Worm (Caenorhabditis elegans) whole organism, young adult: ENCODE results near the gene F55C9.11.

ENCODE experiments used
- F10E7.11 ChIP-seq: sonication (generic microtip); optimal IDR thresholded peaks from 2 replicates; lab custom pipeline; 2017; ENCODE audit warnings: mild to moderate bottlenecking, missing genetic modification characterization, moderate library complexity, missing compliant biosample characterization
- Y53F4B.3 ChIP-seq: fragments of 200-800 bp; sonication (Bioruptor generic); IDR thresholded peaks from 2 replicates; pipeline ENCODE4 v1.3.6; 2022; ENCODE audit warnings: missing genetic modification reagents, missing genetic modification characterization, missing compliant biosample characterization
- Y53G8AR.9 ChIP-seq: fragments of 200-800 bp; sonication (Bioruptor generic); conservative IDR thresholded peaks from 2 replicates; pipeline ENCODE4 v1.3.6; 2022; ENCODE audit warnings: missing genetic modification reagents, missing genetic modification characterization, missing compliant biosample characterization
- ama-1 ChIP-seq, 3 experiments: fragments of 150-350 bp in 1 of 3; sonication (generic microtip) in 2 of 3; optimal IDR thresholded peaks; 2 replicates each; lab custom pipeline; 2014 to 2018; ENCODE audit warnings: missing biosample characterization in 2 of 3, missing genetic modification characterization in 2 of 3, missing genetic modification reagents in 2 of 3
- let-607 ChIP-seq, 2 experiments: fragments of 200-800 bp in 1 of 2; sonication (Bioruptor generic) in 1 of 2; sonication (generic microtip) in 1 of 2; optimal IDR thresholded peaks; 2 replicates each; lab custom pipeline; 2016 to 2018; ENCODE audit warnings: mild to moderate bottlenecking in 2 of 2, missing compliant biosample characterization in 2 of 2, missing genetic modification characterization in 2 of 2, moderate library complexity in 2 of 2, missing genotype in 1 of 2
- rpc-1 ChIP-seq, 2 experiments: fragments of 150-350 bp in 1 of 2; sonication (generic microtip) in 1 of 2; optimal IDR thresholded peaks; 2 replicates each; lab custom pipeline; 2014 to 2018; ENCODE audit warnings: missing biosample characterization in 1 of 2, missing genetic modification characterization in 1 of 2, missing genetic modification reagents in 1 of 2, missing genotype in 1 of 2
- snpc-1.1 ChIP-seq: sonication (generic microtip); optimal IDR thresholded peaks from 2 replicates; lab custom pipeline; 2017; ENCODE audit warnings: missing genetic modification characterization, mild to moderate bottlenecking, missing compliant biosample characterization, antibody characterized with exemption, moderate library complexity, missing genotype, missing genetic modification reagents; ENCODE audit not compliant: insufficient read depth
- snpc-4 ChIP-seq, 5 experiments: fragments of 150-350 bp in 1 of 5; sonication (generic microtip) in 4 of 5; optimal IDR thresholded peaks; 2 replicates each; lab custom pipeline; 2014 to 2018; ENCODE audit warnings: missing genetic modification characterization in 5 of 5, missing biosample characterization in 3 of 5, antibody characterized with exemption in 2 of 5, mild to moderate bottlenecking in 2 of 5, missing compliant biosample characterization in 2 of 5, missing genotype in 2 of 5, moderate library complexity in 2 of 5, missing genetic modification reagents in 1 of 5
- unc-62 ChIP-seq: fragments of 150-350 bp; optimal IDR thresholded peaks from 2 replicates; lab custom pipeline; 2014; ENCODE audit warnings: missing biosample characterization, missing genetic modification reagents, missing genetic modification characterization
- zim-3 ChIP-seq: sonication (generic microtip); optimal IDR thresholded peaks from 2 replicates; lab custom pipeline; 2017; ENCODE audit warnings: mild to moderate bottlenecking, missing genetic modification characterization, moderate library complexity, missing compliant biosample characterization

DNA sequence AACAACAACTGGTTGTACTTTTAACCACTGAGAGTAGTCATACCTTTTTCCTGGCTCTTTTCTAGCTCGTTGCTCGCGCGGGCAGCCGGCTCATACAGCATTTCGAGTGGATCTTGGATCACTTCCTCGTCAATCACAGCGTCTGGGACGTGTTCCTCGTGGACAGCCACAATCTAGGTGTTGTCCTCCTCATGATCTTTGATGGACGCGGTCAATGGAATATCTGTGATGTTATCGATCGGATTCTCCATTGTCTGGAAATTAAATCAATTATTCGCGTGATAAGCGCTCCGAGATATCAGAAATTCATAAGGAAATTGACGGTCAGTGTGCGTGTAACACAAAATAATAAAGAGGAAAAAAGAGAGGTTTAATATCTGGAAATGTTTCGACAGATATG lies 29.6 kb downstream of the F55C9.11 start, which contains the start of gene F21D9.8:
- no peak for TF ChIP-seq snpc-1.1 (tag; lab: Kevin White, UChicago)
- no peak for TF ChIP-seq snpc-4 (GFP tag; optimal IDR thresholded peaks at IDR 0.05; lab: Kevin White, UChicago)
- TF ChIP-seq snpc-4 (tag; optimal IDR thresholded peaks at IDR 0.05; lab: Kevin White, UChicago): no peak
- TF ChIP-seq F10E7.11: no peak
- TF ChIP-seq Y53G8AR.9: no peak
- TF ChIP-seq Y53F4B.3 (GFP tag; lab: Robert Waterston, UW): no peak
- no peak for TF ChIP-seq ama-1 (optimal IDR thresholded peaks at IDR 0.05; lab: Kevin White, UChicago)
- no peak for TF ChIP-seq ama-1 (GFP tag; optimal IDR thresholded peaks at IDR 0.05; lab: Kevin White, UChicago)
- TF ChIP-seq zim-3: no peak
- no peak for TF ChIP-seq unc-62 (GFP tag; lab: Kevin White, UChicago)
- TF ChIP-seq rpc-1 (optimal IDR thresholded peaks at IDR 0.05; lab: Kevin White, UChicago): no peak
- TF ChIP-seq rpc-1 (tag; optimal IDR thresholded peaks at IDR 0.05; lab: Kevin White, UChicago): no peak
- TF ChIP-seq let-607 (tag; optimal IDR thresholded peaks at IDR 0.05; lab: Kevin White, UChicago): no peak
